Fruit fly (Drosophila melanogaster): ENCODE data around the gene msd5.

Gene msd5

dm6 chr3L:1366879-1367650 is 34.1 kb upstream of the msd5 start (continued):
- no peak for TF ChIP-seq gsb-n (tag; optimal IDR thresholded peaks at IDR 0.05)
- no peak for TF ChIP-seq ac (GFP tag; optimal IDR thresholded peaks at IDR 0.05)
- no peak for TF ChIP-seq Poxn (GFP tag; IDR thresholded peaks at IDR 0.05)
- TF ChIP-seq ab (GFP tag; optimal IDR thresholded peaks at IDR 0.05): no peak
- TF ChIP-seq zen2 (GFP tag; IDR thresholded peaks at IDR 0.05; ENCODE audit: partially characterized antibody): peak; percentile 58; the same call in 2 of the 3 replicates
- TF ChIP-seq ap (GFP tag; IDR thresholded peaks at IDR 0.05): no peak
- TF ChIP-seq Pdp1 (GFP tag; optimal IDR thresholded peaks at IDR 0.05): no peak
- TF ChIP-seq CG43689 (GFP tag; IDR thresholded peaks at IDR 0.05): no peak
- no peak for TF ChIP-seq ken (GFP tag; IDR thresholded peaks at IDR 0.05)
- peak; percentile 76; the same call in 1 of the 4 replicates for TF ChIP-seq chinmo (GFP tag; IDR thresholded peaks at IDR 0.05; ENCODE audit: partially characterized antibody)
- TF ChIP-seq CG12219 (GFP tag; optimal IDR thresholded peaks at IDR 0.05): no peak
- TF ChIP-seq Scr (GFP tag; IDR thresholded peaks at IDR 0.05; ENCODE audit: partially characterized antibody): no peak
- no peak for TF ChIP-seq CG18599 (GFP tag; optimal IDR thresholded peaks at IDR 0.05)
- no peak for TF ChIP-seq Dbx (GFP tag; IDR thresholded peaks at IDR 0.05)
- TF ChIP-seq CG30431 (GFP tag; optimal IDR thresholded peaks at IDR 0.05): no peak
- TF ChIP-seq gce (GFP tag; IDR thresholded peaks at IDR 0.05): no peak
- TF ChIP-seq bsh (GFP tag; optimal IDR thresholded peaks at IDR 0.05): peak in 1 of 2 experiments; percentile 58
- peak; percentile 82 for TF ChIP-seq CG8388 (GFP tag; optimal IDR thresholded peaks at IDR 0.05)
- TF ChIP-seq CG32767 (GFP tag; IDR thresholded peaks at IDR 0.05): no peak
- no peak for TF ChIP-seq dmrt11E (tag; optimal IDR thresholded peaks at IDR 0.05)
- no peak for TF ChIP-seq pita (GFP tag; optimal IDR thresholded peaks at IDR 0.05)
- no peak for TF ChIP-seq CG15269 (tag; optimal IDR thresholded peaks at IDR 0.05)
- TF ChIP-seq Eip74EF (GFP tag; optimal IDR thresholded peaks at IDR 0.05): no peak
- peak; percentile 99 for TF ChIP-seq CG5180 (GFP tag; optimal IDR thresholded peaks at IDR 0.05)
- TF ChIP-seq CG14710 (tag; optimal IDR thresholded peaks at IDR 0.05): no peak
- peak; percentile 26 for TF ChIP-seq Jarid2 (GFP tag; optimal IDR thresholded peaks at IDR 0.05)
- no peak for TF ChIP-seq wor (GFP tag; IDR thresholded peaks at IDR 0.05)
- no peak for TF ChIP-seq Ssrp (tag; optimal IDR thresholded peaks at IDR 0.05)
- no peak for TF ChIP-seq CG6813 (GFP tag; optimal IDR thresholded peaks at IDR 0.05)
- no peak for TF ChIP-seq CG7987 (GFP tag; optimal IDR thresholded peaks at IDR 0.05)
- peak; percentile 45; the same call in 1 of the 2 replicates for TF ChIP-seq Drgx (GFP tag; IDR thresholded peaks at IDR 0.05)
- TF ChIP-seq Deaf1 (tag; optimal IDR thresholded peaks at IDR 0.05): no peak
- no peak for TF ChIP-seq NK7.1 (GFP tag; optimal IDR thresholded peaks at IDR 0.05)
- no peak for TF ChIP-seq D19B (GFP tag; optimal IDR thresholded peaks at IDR 0.05)
- peak; percentile 52 for TF ChIP-seq nom (GFP tag; optimal IDR thresholded peaks at IDR 0.05)
- no peak for TF ChIP-seq Oli (tag; optimal IDR thresholded peaks at IDR 0.05)
- no peak for TF ChIP-seq Vsx1 (GFP tag; optimal IDR thresholded peaks at IDR 0.05)
- TF ChIP-seq Bdp1 (GFP tag; optimal IDR thresholded peaks at IDR 0.05): no peak
- TF ChIP-seq CG7357 (GFP tag; IDR thresholded peaks at IDR 0.05): no peak
- no peak for TF ChIP-seq dm (GFP tag; optimal IDR thresholded peaks at IDR 0.05)
- TF ChIP-seq run (tag; optimal IDR thresholded peaks at IDR 0.05): no peak
- TF ChIP-seq hth (optimal IDR thresholded peaks at IDR 0.05): no peak
- TF ChIP-seq CG4707 (GFP tag; optimal IDR thresholded peaks at IDR 0.05): peak; percentile 79

Measured in whole organism, embryonic.